Fruit fly (Drosophila melanogaster): Measurements from ENCODE around the gene CG5946.
A peak's percentile ranks its signal among the peaks of the same experiment; 100 is the strongest.

DNA sequence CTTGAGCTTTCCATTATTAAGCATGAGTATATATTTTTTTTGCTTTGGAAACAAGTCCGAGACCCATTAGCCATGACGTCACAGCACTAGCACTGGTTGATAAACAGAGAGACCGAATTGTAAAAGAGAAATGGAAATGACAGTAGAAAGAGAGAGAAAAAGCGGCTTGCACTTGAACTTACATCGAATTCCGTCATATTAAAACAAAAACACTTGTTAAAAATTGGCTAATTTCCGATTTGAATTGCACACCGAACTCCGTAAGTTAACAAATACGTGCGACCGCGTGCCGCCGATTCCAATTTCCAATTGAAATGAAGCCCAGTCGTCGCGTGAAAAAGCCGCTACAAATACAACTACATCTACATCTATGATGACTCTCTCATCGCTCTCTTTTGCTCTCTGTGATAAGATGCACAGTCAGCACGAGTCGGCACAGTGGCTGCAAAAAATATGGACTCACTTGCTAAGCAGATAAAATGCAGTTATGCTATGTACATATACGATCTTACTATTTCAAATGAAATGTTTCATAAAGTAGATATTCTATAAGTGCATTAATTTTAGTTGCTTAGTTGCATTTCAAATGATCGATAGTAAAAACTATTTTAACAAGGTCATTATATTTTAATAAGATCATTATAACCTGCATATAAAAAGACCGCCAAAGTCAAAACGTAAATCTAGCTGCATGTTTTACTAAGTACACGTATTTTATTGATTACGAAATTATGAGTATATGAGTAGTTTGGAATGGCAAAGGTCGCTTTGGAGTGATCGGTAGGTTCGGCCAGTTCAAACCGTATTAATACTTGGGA is 2.2 kb downstream of the CG5946 start:
- no peak for TF ChIP-seq CG5245 (GFP tag; optimal IDR thresholded peaks at IDR 0.05)
- TF ChIP-seq fu2 (GFP tag; optimal IDR thresholded peaks at IDR 0.05): peak; percentile 1
- TF ChIP-seq peb (GFP tag; IDR thresholded peaks at IDR 0.05): no peak
- no peak for TF ChIP-seq CG10565 (GFP tag; optimal IDR thresholded peaks at IDR 0.05)
- TF ChIP-seq CG8290 (GFP tag; optimal IDR thresholded peaks at IDR 0.05): no peak
- no peak for TF ChIP-seq CG8290 (tag; optimal IDR thresholded peaks at IDR 0.05)

All from whole organism, embryonic.